Worm (Caenorhabditis elegans): ENCODE measurements around the gene kle-2.

DNA sequence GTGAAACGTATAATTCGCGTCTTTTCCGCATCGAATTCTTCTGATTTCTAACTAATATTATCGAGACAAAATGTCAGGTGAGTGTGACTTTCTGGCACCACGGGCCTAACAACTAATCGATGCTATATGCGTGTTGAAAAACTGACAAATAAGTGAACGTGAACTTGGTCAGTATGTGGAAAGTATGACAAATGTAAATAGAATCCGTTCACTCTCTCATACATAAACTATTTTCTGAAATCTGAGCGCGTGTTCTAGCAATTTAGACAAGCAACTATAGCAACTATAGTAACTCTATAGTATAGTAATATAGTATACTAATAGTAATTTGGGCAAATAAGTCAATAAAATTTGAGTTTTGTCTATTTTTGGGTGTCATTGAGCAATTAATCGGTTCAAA is 49.2 kb upstream of the kle-2 start:
- TF ChIP-seq ama-1 (optimal IDR thresholded peaks at IDR 0.05) (no peak), hmbx-1 (tag; optimal IDR thresholded peaks at IDR 0.05) (no peak)

Data from whole organism, early embryonic.